Fruit fly (Drosophila melanogaster) whole organism, embryonic: ENCODE results near the gene kra.

ENCODE experiments used
- CG10209 ChIP-seq: fragments of 200-800 bp; sonication (Bioruptor generic); optimal IDR thresholded peaks from 3 replicates; lab custom pipeline; 2017; ENCODE audit warnings: missing biosample characterization, mild to moderate bottlenecking, missing genetic modification characterization, missing genetic modification reagents
- CG10565 ChIP-seq: fragments of 200-800 bp; sonication (Bioruptor generic); optimal IDR thresholded peaks from 3 replicates; lab custom pipeline; 2016; ENCODE audit warnings: missing biosample characterization, mild to moderate bottlenecking, missing genetic modification characterization
- CG10654 ChIP-seq: fragments of 200-800 bp; sonication (Bioruptor generic); optimal IDR thresholded peaks from 2 replicates; lab custom pipeline; 2016; ENCODE audit warnings: missing biosample characterization, missing genetic modification characterization
- CG10959 ChIP-seq: fragments of 200-800 bp; sonication (Bioruptor generic); IDR thresholded peaks from 2 replicates; pipeline ENCODE4 v1.3.6; 2022; ENCODE audit warnings: missing biosample characterization, missing genetic modification characterization
- CG12236 ChIP-seq: fragments of 200-800 bp; sonication (Bioruptor generic); optimal IDR thresholded peaks from 2 replicates; lab custom pipeline; 2016; ENCODE audit warnings: missing biosample characterization, missing genetic modification characterization
- CG13123 ChIP-seq: fragments of 200-800 bp; sonication (Bioruptor generic); optimal IDR thresholded peaks from 2 replicates; lab custom pipeline; 2016; ENCODE audit warnings: missing biosample characterization, missing genetic modification characterization
- CG14860 ChIP-seq: fragments of 200-800 bp; sonication (Bioruptor generic); IDR thresholded peaks from 3 replicates; pipeline ENCODE4 v1.3.6; 2022; ENCODE audit warnings: missing biosample characterization, missing genetic modification characterization; ENCODE audit not compliant: partially characterized antibody
- CG15011 ChIP-seq: fragments of 200-800 bp; sonication (Bioruptor generic); optimal IDR thresholded peaks from 3 replicates; lab custom pipeline; 2018; ENCODE audit warnings: missing biosample characterization, mild to moderate bottlenecking, missing genetic modification characterization
- CG15479 ChIP-seq: fragments of 200-800 bp; sonication (Bioruptor generic); optimal IDR thresholded peaks from 3 replicates; lab custom pipeline; 2019; ENCODE audit warnings: missing biosample characterization, mild to moderate bottlenecking, missing genetic modification characterization, moderate library complexity
- CG15601 ChIP-seq: fragments of 200-800 bp; sonication (Bioruptor generic); optimal IDR thresholded peaks from 3 replicates; lab custom pipeline; 2019; ENCODE audit warnings: missing biosample characterization, mild to moderate bottlenecking, missing genetic modification characterization, moderate library complexity
- CG16813 ChIP-seq: fragments of 200-800 bp; sonication (Bioruptor generic); IDR thresholded peaks from 3 replicates; pipeline ENCODE4 v1.3.6; 2022; ENCODE audit warnings: missing biosample characterization, missing genetic modification characterization; ENCODE audit not compliant: partially characterized antibody
- CG17186 ChIP-seq: fragments of 200-800 bp; sonication (Bioruptor generic); optimal IDR thresholded peaks from 3 replicates; lab custom pipeline; 2017; ENCODE audit warnings: missing biosample characterization, missing genetic modification reagents, missing genetic modification characterization
- CG17612 ChIP-seq: fragments of 200-800 bp; sonication (Bioruptor generic); IDR thresholded peaks from 2 replicates; pipeline ENCODE4 v1.3.6; 2022; ENCODE audit warnings: missing biosample characterization, missing genetic modification characterization
- CG18619 ChIP-seq: fragments of 200-800 bp; sonication (Bioruptor generic); optimal IDR thresholded peaks from 3 replicates; lab custom pipeline; 2017; ENCODE audit warnings: missing biosample characterization, mild to moderate bottlenecking, missing genetic modification characterization
- CG31388 ChIP-seq: fragments of 200-800 bp; sonication (Bioruptor generic); optimal IDR thresholded peaks from 2 replicates; lab custom pipeline; 2016; ENCODE audit warnings: missing biosample characterization, missing genetic modification characterization
- CG32532 ChIP-seq: fragments of 200-800 bp; sonication (Bioruptor generic); IDR thresholded peaks from 2 replicates; pipeline ENCODE4 v1.3.6; 2022; ENCODE audit warnings: missing biosample characterization, missing genetic modification characterization
- CG3407 ChIP-seq: fragments of 200-800 bp; sonication (Bioruptor generic); optimal IDR thresholded peaks from 2 replicates; lab custom pipeline; 2018; ENCODE audit warnings: missing biosample characterization, mild to moderate bottlenecking, missing genetic modification characterization
- CG34422 ChIP-seq: fragments of 200-800 bp; sonication (Bioruptor generic); IDR thresholded peaks from 3 replicates; pipeline ENCODE4 v1.3.6; 2022; ENCODE audit warnings: missing biosample characterization, missing genetic modification characterization
- CG43689 ChIP-seq: fragments of 200-800 bp; sonication (Bioruptor generic); IDR thresholded peaks from 2 replicates; pipeline ENCODE4 v1.3.6; 2022; ENCODE audit warnings: missing biosample characterization, missing genetic modification characterization
- CG4617 ChIP-seq: fragments of 200-800 bp; sonication (Bioruptor generic); optimal IDR thresholded peaks from 3 replicates; lab custom pipeline; 2016; ENCODE audit warnings: missing biosample characterization, missing genetic modification characterization, borderline replicate concordance
- CG4820 ChIP-seq: fragments of 200-800 bp; sonication (Bioruptor generic); optimal IDR thresholded peaks from 3 replicates; lab custom pipeline; 2016; ENCODE audit warnings: missing biosample characterization, missing genetic modification characterization
- CG6272 ChIP-seq: fragments of 200-800 bp; sonication (Bioruptor generic); IDR thresholded peaks from 2 replicates; pipeline ENCODE4 v1.3.6; 2022; ENCODE audit warnings: missing biosample characterization, missing genetic modification characterization
- CG8290 ChIP-seq, 3 experiments: fragments of 200-800 bp; sonication (Bioruptor generic); optimal IDR thresholded peaks; 2 replicates each; lab custom pipeline; 2016 to 2019; ENCODE audit warnings: missing biosample characterization in 3 of 3, missing genetic modification characterization in 3 of 3, mild to moderate bottlenecking in 2 of 3, moderate library complexity in 1 of 3
- CG9609 ChIP-seq: fragments of 200-800 bp; sonication (Bioruptor generic); optimal IDR thresholded peaks from 3 replicates; lab custom pipeline; 2016; ENCODE audit warnings: missing biosample characterization, missing genetic modification characterization
- CTCF ChIP-seq: fragments of 200-800 bp; sonication (Bioruptor generic); optimal IDR thresholded peaks from 2 replicates; lab custom pipeline; 2017; ENCODE audit warnings: missing biosample characterization, mild to moderate bottlenecking, missing genetic modification characterization, moderate library complexity
- CkIIα-i1 ChIP-seq: fragments of 200-800 bp; sonication (Bioruptor generic); IDR thresholded peaks from 2 replicates; pipeline ENCODE4 v1.3.6; 2022; ENCODE audit warnings: missing biosample characterization, missing genetic modification characterization
- CoRest ChIP-seq: fragments of 200-800 bp; sonication (Bioruptor generic); optimal IDR thresholded peaks from 3 replicates; lab custom pipeline; 2018; ENCODE audit warnings: missing biosample characterization, mild to moderate bottlenecking, missing genetic modification characterization, moderate library complexity
- Ets97D ChIP-seq: fragments of 200-800 bp; sonication (Bioruptor generic); optimal IDR thresholded peaks from 3 replicates; lab custom pipeline; 2016; ENCODE audit warnings: missing biosample characterization, missing genetic modification characterization
- Gsc ChIP-seq: fragments of 200-800 bp; sonication (Bioruptor generic); IDR thresholded peaks from 2 replicates; pipeline ENCODE4 v1.3.6; 2022; ENCODE audit warnings: missing biosample characterization, missing genetic modification characterization
- Hr39 ChIP-seq: fragments of >200 bp; optimal IDR thresholded peaks from 2 replicates; lab custom pipeline; 2017
- Hr78 ChIP-seq, 2 experiments: fragments of 200-800 bp in 1 of 2; fragments of >200 bp in 1 of 2; sonication (Bioruptor generic) in 1 of 2; optimal IDR thresholded peaks; 2 replicates each; lab custom pipeline; 2017 to 2019; ENCODE audit warnings: missing biosample characterization in 2 of 2, missing genetic modification characterization in 2 of 2, mild to moderate bottlenecking in 1 of 2, moderate library complexity in 1 of 2
- Jarid2 ChIP-seq: fragments of 200-800 bp; sonication (Bioruptor generic); optimal IDR thresholded peaks from 3 replicates; lab custom pipeline; 2017; ENCODE audit warnings: mild to moderate bottlenecking, missing biosample characterization, missing genetic modification reagents, missing genetic modification characterization
- Pdp1 ChIP-seq, 2 experiments: fragments of 200-800 bp; sonication (Bioruptor generic); optimal IDR thresholded peaks; 3 replicates each; lab custom pipeline; 2016; ENCODE audit warnings: missing biosample characterization in 2 of 2, missing genetic modification characterization in 2 of 2, mild to moderate bottlenecking in 1 of 2, moderate library complexity in 1 of 2
- Xrp1 ChIP-seq: fragments of 200-800 bp; sonication (Bioruptor generic); IDR thresholded peaks from 2 replicates; pipeline ENCODE4 v1.3.6; 2022; ENCODE audit warnings: missing biosample characterization, missing genetic modification characterization
- ap ChIP-seq: fragments of 200-800 bp; sonication (Bioruptor generic); IDR thresholded peaks from 2 replicates; pipeline ENCODE4 v1.3.6; 2022; ENCODE audit warnings: missing biosample characterization, missing genetic modification characterization
- bab2 ChIP-seq: fragments of 200-800 bp; sonication (Bioruptor generic); optimal IDR thresholded peaks from 2 replicates; lab custom pipeline; 2016; ENCODE audit warnings: missing biosample characterization, missing genetic modification characterization
- gt ChIP-seq: fragments of 200-800 bp; sonication (Bioruptor generic); IDR thresholded peaks from 2 replicates; pipeline ENCODE4 v1.3.6; 2022; ENCODE audit warnings: missing biosample characterization, missing genetic modification characterization
- hth ChIP-seq: fragments of >200 bp; optimal IDR thresholded peaks from 2 replicates; lab custom pipeline; 2017; ENCODE audit warnings: inconsistent platforms
- inv ChIP-seq: fragments of 200-800 bp; sonication (Bioruptor generic); IDR thresholded peaks from 2 replicates; pipeline ENCODE4 v1.3.6; 2022; ENCODE audit warnings: missing biosample characterization, missing genetic modification characterization; ENCODE audit not compliant: partially characterized antibody
- ken ChIP-seq: fragments of 200-800 bp; sonication (Bioruptor generic); IDR thresholded peaks from 3 replicates; pipeline ENCODE4 v1.3.6; 2022; ENCODE audit warnings: missing biosample characterization, missing genetic modification characterization
- lov ChIP-seq, 2 experiments: fragments of 200-800 bp in 1 of 2; fragments of >200 bp in 1 of 2; sonication (Bioruptor generic) in 1 of 2; IDR thresholded peaks in 1 of 2; optimal IDR thresholded peaks in 1 of 2; 2 replicates in 1 of 2; 3 replicates in 1 of 2; pipeline versions ENCODE4 v1.3.6 to Lab custom; 2017 to 2022; ENCODE audit warnings: missing biosample characterization in 1 of 2, missing genetic modification characterization in 1 of 2
- mam ChIP-seq: fragments of 200-800 bp; sonication (Bioruptor generic); optimal IDR thresholded peaks from 3 replicates; lab custom pipeline; 2016; ENCODE audit warnings: missing biosample characterization, missing genetic modification characterization
- nerfin-1 ChIP-seq: fragments of 200-800 bp; sonication (Bioruptor generic); optimal IDR thresholded peaks from 3 replicates; lab custom pipeline; 2019; ENCODE audit warnings: missing biosample characterization, mild to moderate bottlenecking, missing genetic modification characterization, moderate library complexity
- p53 ChIP-seq: fragments of 200-800 bp; sonication (Bioruptor generic); optimal IDR thresholded peaks from 2 replicates; lab custom pipeline; 2016; ENCODE audit warnings: missing biosample characterization, missing genetic modification characterization
- prd ChIP-seq, 3 experiments: fragments of >200 bp in 2 of 3; fragments of 200-800 bp in 1 of 3; sonication (Bioruptor generic) in 1 of 3; optimal IDR thresholded peaks in 2 of 3; IDR thresholded peaks in 1 of 3; 2 replicates in 2 of 3; 3 replicates in 1 of 3; pipeline versions ENCODE4 v1.3.6 to Lab custom; 2017 to 2022; ENCODE audit warnings: missing biosample characterization in 1 of 3, missing genetic modification characterization in 1 of 3
- row ChIP-seq: fragments of 200-800 bp; sonication (Bioruptor generic); IDR thresholded peaks from 3 replicates; pipeline ENCODE4 v1.3.6; 2022; ENCODE audit warnings: missing biosample characterization, missing genetic modification characterization
- so ChIP-seq: fragments of 200-800 bp; sonication (Bioruptor generic); IDR thresholded peaks from 3 replicates; pipeline ENCODE4 v1.3.6; 2022; ENCODE audit warnings: missing biosample characterization, missing genetic modification characterization
- sqz ChIP-seq: fragments of 200-800 bp; sonication (Bioruptor generic); optimal IDR thresholded peaks from 3 replicates; lab custom pipeline; 2018; ENCODE audit warnings: missing biosample characterization, mild to moderate bottlenecking, missing genetic modification characterization
- tx ChIP-seq: fragments of 200-800 bp; sonication (Bioruptor generic); optimal IDR thresholded peaks from 2 replicates; lab custom pipeline; 2016; ENCODE audit warnings: missing biosample characterization, missing genetic modification characterization
- wor ChIP-seq: fragments of 200-800 bp; sonication (Bioruptor generic); IDR thresholded peaks from 2 replicates; pipeline ENCODE4 v1.3.6; 2022; ENCODE audit warnings: missing biosample characterization, missing genetic modification characterization

Gene kra

dm6 chr3R:5622985-5623630 is 22.2 kb upstream of the kra start (continued):
- TF ChIP-seq CG18619 (GFP tag; lab: Kevin White, UChicago), result peak; percentile 76
- TF ChIP-seq CG9609 (GFP tag; lab: Kevin White, UChicago), result peak; percentile 29
- no peak for TF ChIP-seq CG17612
- TF ChIP-seq CG32532, result no peak
- peak; percentile 58 for TF ChIP-seq CoRest (tag; lab: Kevin White, UChicago)
- no peak for TF ChIP-seq prd (optimal IDR thresholded peaks at IDR 0.05; lab: Kevin White, UChicago)
- no peak for TF ChIP-seq prd (GFP tag; IDR thresholded peaks at IDR 0.05; lab: Robert Waterston, UW)
- no peak for TF ChIP-seq tx (GFP tag; lab: Kevin White, UChicago)
- TF ChIP-seq row, result no peak
- TF ChIP-seq CG43689 (GFP tag; lab: Robert Waterston, UW), result no peak
- peak; percentile 28 for TF ChIP-seq Jarid2 (GFP tag; lab: Kevin White, UChicago)
- TF ChIP-seq Hr78 (GFP tag; optimal IDR thresholded peaks at IDR 0.05; lab: Kevin White, UChicago), result no peak
- TF ChIP-seq ken, result no peak
- TF ChIP-seq sqz (GFP tag; lab: Kevin White, UChicago), result peak; percentile 99
- TF ChIP-seq inv (GFP tag; lab: Robert Waterston, UW), result no peak
- no peak for TF ChIP-seq Xrp1 (GFP tag; lab: Robert Waterston, UW)
- TF ChIP-seq CTCF (GFP tag; lab: Kevin White, UChicago), result peak; percentile 45
- TF ChIP-seq CG3407 (GFP tag; lab: Kevin White, UChicago), result peak; percentile 91
- TF ChIP-seq CG16813, result no peak
- TF ChIP-seq CG17186 (GFP tag; lab: Kevin White, UChicago), result peak; percentile 56
- no peak for TF ChIP-seq gt (GFP tag; lab: Robert Waterston, UW)
- TF ChIP-seq CG12236 (GFP tag; lab: Kevin White, UChicago), result peak; percentile 77
- TF ChIP-seq bab2, result peak; percentile 87
- peak; percentile 70 for TF ChIP-seq CG8290 (GFP tag; optimal IDR thresholded peaks at IDR 0.05; lab: Kevin White, UChicago)
- TF ChIP-seq CG8290 (tag; optimal IDR thresholded peaks at IDR 0.05; lab: Kevin White, UChicago), result peak; percentile 88 to 91
- TF ChIP-seq ap, result no peak
- TF ChIP-seq CG4820 (GFP tag; lab: Kevin White, UChicago), result peak; percentile 37
- TF ChIP-seq p53, result peak; percentile 49
- no peak for TF ChIP-seq Hr39 (lab: Kevin White, UChicago)
- TF ChIP-seq CG15011, result peak; percentile 64
- TF ChIP-seq Gsc (GFP tag; lab: Robert Waterston, UW), result no peak
- TF ChIP-seq nerfin-1 (tag; lab: Kevin White, UChicago), result peak; percentile 87
- peak; percentile 45 for TF ChIP-seq CG4617
- no peak for TF ChIP-seq CG34422 (GFP tag; lab: Robert Waterston, UW)
- TF ChIP-seq CG10209 (GFP tag; lab: Kevin White, UChicago), result peak; percentile 86
- peak; percentile 63 for TF ChIP-seq Ets97D
- TF ChIP-seq CG6272, result no peak
- TF ChIP-seq CG10654, result peak; percentile 74
- TF ChIP-seq CG31388 (GFP tag; lab: Kevin White, UChicago), result peak; percentile 40
- peak; percentile 61 for TF ChIP-seq mam (GFP tag; lab: Kevin White, UChicago)
- TF ChIP-seq CG10565, result no peak
- no peak for TF ChIP-seq hth
- peak; percentile 87 for TF ChIP-seq CG13123
- TF ChIP-seq Pdp1 (GFP tag; optimal IDR thresholded peaks at IDR 0.05; lab: Kevin White, UChicago), result peak; percentile 35 to 87
- TF ChIP-seq so (GFP tag; lab: Robert Waterston, UW), result no peak
- no peak for TF ChIP-seq CkIIα-i1 (GFP tag; lab: Robert Waterston, UW)
- peak; percentile 66 for TF ChIP-seq CG15479 (GFP tag; lab: Kevin White, UChicago)
- no peak for TF ChIP-seq wor (GFP tag; lab: Robert Waterston, UW)
- no peak for TF ChIP-seq CG10959
- peak; percentile 87 for TF ChIP-seq CG15601
- no peak for TF ChIP-seq CG14860 (GFP tag; lab: Robert Waterston, UW)
- TF ChIP-seq lov (optimal IDR thresholded peaks at IDR 0.05; lab: Kevin White, UChicago), result no peak
- no peak for TF ChIP-seq lov (GFP tag; IDR thresholded peaks at IDR 0.05; lab: Robert Waterston, UW)
